Fruit fly (Drosophila melanogaster) whole organism, pupa: ENCODE measurements around the gene xit.

Experiments
- CG12605 ChIP-seq: fragments of 200-800 bp; sonication (Bioruptor generic); IDR thresholded peaks from 2 replicates; pipeline ENCODE4 v1.3.6; 2022; ENCODE audit warnings: missing biosample characterization, missing genetic modification characterization
- CG13204 ChIP-seq: fragments of 200-800 bp; sonication (Bioruptor generic); optimal IDR thresholded peaks from 2 replicates; lab custom pipeline; 2018; ENCODE audit warnings: missing biosample characterization, mild to moderate bottlenecking, missing genetic modification characterization, moderate library complexity
- CG14655 ChIP-seq: fragments of 200-800 bp; sonication (Bioruptor generic); optimal IDR thresholded peaks from 3 replicates; lab custom pipeline; 2017; ENCODE audit warnings: mild to moderate bottlenecking, missing biosample characterization, missing genetic modification reagents, missing genetic modification characterization
- CG8159 ChIP-seq: fragments of 200-800 bp; sonication (Bioruptor generic); optimal IDR thresholded peaks from 3 replicates; lab custom pipeline; 2018; ENCODE audit warnings: missing biosample characterization, mild to moderate bottlenecking, missing genetic modification characterization, moderate library complexity
- EcR ChIP-seq: fragments of 200-800 bp; sonication (Bioruptor generic); optimal IDR thresholded peaks from 3 replicates; lab custom pipeline; 2019; ENCODE audit warnings: missing biosample characterization, missing genetic modification characterization, mild to moderate bottlenecking, moderate library complexity, missing genetic modification reagents
- Pif1A ChIP-seq: fragments of 200-800 bp; sonication (Bioruptor generic); optimal IDR thresholded peaks from 3 replicates; lab custom pipeline; 2016; ENCODE audit warnings: missing biosample characterization, missing genetic modification characterization
- Pif1B ChIP-seq: fragments of 200-800 bp; sonication (Bioruptor generic); optimal IDR thresholded peaks from 3 replicates; lab custom pipeline; 2016; ENCODE audit warnings: missing biosample characterization, missing genetic modification characterization
- fd96Ca ChIP-seq: fragments of 200-800 bp; sonication (Bioruptor generic); IDR thresholded peaks from 3 replicates; pipeline ENCODE4 v1.3.6; 2022; ENCODE audit warnings: missing biosample characterization, missing genetic modification characterization

DNA sequence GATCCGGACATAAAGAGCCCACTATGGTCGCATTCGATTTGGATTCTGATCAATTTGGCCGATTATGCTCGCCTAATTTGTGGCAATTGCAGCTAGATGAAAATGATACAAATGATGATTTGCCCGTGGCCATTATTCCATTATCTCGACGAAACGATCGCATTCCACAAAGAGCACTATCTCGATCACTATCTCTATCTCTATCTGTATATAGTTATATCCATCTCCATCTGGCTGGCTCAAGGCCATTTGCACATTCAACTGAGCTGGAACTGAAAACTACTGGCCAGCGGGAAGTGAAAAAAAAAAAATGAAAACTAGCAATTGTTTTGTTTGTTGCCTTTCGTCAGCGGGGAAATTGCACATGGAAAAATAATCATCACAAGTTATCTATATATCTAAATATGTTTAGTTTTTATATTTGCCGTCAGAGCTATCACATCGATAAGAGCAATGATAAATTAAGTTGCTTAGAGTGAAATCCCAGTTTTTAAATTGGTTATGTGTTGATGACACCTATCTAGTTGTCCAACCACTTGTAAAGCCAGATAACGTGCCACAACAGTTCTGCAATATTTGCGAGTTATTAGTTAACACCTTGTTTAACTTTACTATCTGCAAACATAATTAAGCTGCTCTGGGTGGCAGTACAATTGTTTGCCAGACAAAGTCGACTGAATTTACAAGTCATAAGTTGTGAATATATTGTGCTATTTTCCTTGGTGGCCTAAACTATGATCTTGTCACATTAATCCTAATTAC lies 21.4 kb upstream of the xit start:
- no peak for TF ChIP-seq Pif1B
- TF ChIP-seq CG8159: no peak
- TF ChIP-seq fd96Ca (GFP tag; lab: Robert Waterston, UW): no peak
- no peak for TF ChIP-seq Pif1A (GFP tag; lab: Kevin White, UChicago)
- TF ChIP-seq CG12605 (GFP tag; lab: Robert Waterston, UW): no peak
- TF ChIP-seq CG13204 (GFP tag; lab: Kevin White, UChicago): no peak
- no peak for TF ChIP-seq EcR (GFP tag; lab: Kevin White, UChicago)
- no peak for TF ChIP-seq CG14655 (GFP tag; lab: Kevin White, UChicago)
